Worm (Caenorhabditis elegans) whole organism, dauer: Measurements from ENCODE around the gene syf-2.
"Not testable (repeated sequence)": the region's sequence is repeated elsewhere in the genome, so short reads cannot be mapped to it uniquely, and the experiment has no call there.

Experiments
- unc-62 ChIP-seq: sonication (generic microtip); optimal IDR thresholded peaks from 2 replicates; lab custom pipeline; 2017; ENCODE audit warnings: missing biosample characterization, missing genetic modification reagents, missing genetic modification characterization

Gene syf-2

ce11 chrIII:7152569-7152968 is 9.3 kb downstream of the syf-2 start:
- TF ChIP-seq unc-62 (GFP tag; lab: Kevin White, UChicago): no peak

ce11 chrIII:7150162-7150561 is 11.8 kb downstream of the syf-2 start:
- TF ChIP-seq unc-62 (GFP tag; lab: Kevin White, UChicago): no peak

- no peak for TF ChIP-seq unc-62 (GFP tag; lab: Kevin White, UChicago)
These were observed 13.7 kb downstream of the syf-2 start for ce11 chrIII:7148191-7148590.

ce11 chrIII:7146341-7146740 is 15.6 kb downstream of the syf-2 start:
- no peak for TF ChIP-seq unc-62 (GFP tag; lab: Kevin White, UChicago)

ce11 chrIII:7144749-7145148 is 17.2 kb downstream of the syf-2 start, which contains the start of gene glr-2:
Gene glr-2, minus strand, starts transcription at chrIII:7144959.
- TF ChIP-seq unc-62 (GFP tag; lab: Kevin White, UChicago): no peak

ce11 chrIII:7142172-7142601 is 19.7 kb downstream of the syf-2 start:
- no peak for TF ChIP-seq unc-62 (GFP tag; lab: Kevin White, UChicago)

- no peak for TF ChIP-seq unc-62 (GFP tag; lab: Kevin White, UChicago)
These were observed 20.6 kb downstream of the syf-2 start for ce11 chrIII:7141285-7141715.

ce11 chrIII:7140228-7140710 is 21.6 kb downstream of the syf-2 start:
- no peak for TF ChIP-seq unc-62 (GFP tag; lab: Kevin White, UChicago)

- no peak for TF ChIP-seq unc-62 (GFP tag; lab: Kevin White, UChicago)
These were observed 23.7 kb downstream of the syf-2 start, which contains the start of gene B0280.11 for ce11 chrIII:7138178-7138577. Gene B0280.11, minus strand, starts transcription at chrIII:7138278.

ce11 chrIII:7136015-7136414 is 25.9 kb downstream of the syf-2 start, which contains the start of gene B0280.17:
Gene B0280.17, minus strand, starts transcription at chrIII:7136115.
- no peak for TF ChIP-seq unc-62 (GFP tag; lab: Kevin White, UChicago)

ce11 chrIII:7133559-7133958 is 28.4 kb downstream of the syf-2 start, which contains the start of the genes pot-1 and ggtb-1:
Gene pot-1, minus strand, starts transcription at chrIII:7133678.
Gene ggtb-1, plus strand, starts transcription at chrIII:7133766.
- TF ChIP-seq unc-62 (GFP tag; lab: Kevin White, UChicago): no peak

ce11 chrIII:7128601-7129000 is 33.3 kb downstream of the syf-2 start, which contains the start of gene viro-2:
Gene viro-2, plus strand, starts transcription at chrIII:7128901.
- TF ChIP-seq unc-62 (GFP tag; lab: Kevin White, UChicago): not testable (repeated sequence)

- no peak for TF ChIP-seq unc-62 (GFP tag; lab: Kevin White, UChicago)
These were observed 37.6 kb downstream of the syf-2 start, which contains the start of gene B0280.2 for ce11 chrIII:7124364-7124763. Gene B0280.2, plus strand, starts transcription at chrIII:7124664.

ce11 chrIII:7122860-7123259 is 39.1 kb downstream of the syf-2 start, which contains the start of the genes B0280.9 and rpia-1:
Gene B0280.9, minus strand, starts transcription at chrIII:7122895.
Gene rpia-1, plus strand, starts transcription at chrIII:7123128.
- no peak for TF ChIP-seq unc-62 (GFP tag; lab: Kevin White, UChicago)

ce11 chrIII:7120477-7120876 is 41.4 kb downstream of the syf-2 start:
- no peak for TF ChIP-seq unc-62 (GFP tag; lab: Kevin White, UChicago)

- TF ChIP-seq unc-62 (GFP tag; lab: Kevin White, UChicago): no peak
These were observed 45.2 kb downstream of the syf-2 start for ce11 chrIII:7116615-7117252.
